Worm (Caenorhabditis elegans) whole organism, young adult: ENCODE results near the gene moc-5.

Experiments
- B0019.2 ChIP-seq: fragments of 200-800 bp; sonication (Bioruptor generic); conservative IDR thresholded peaks from 2 replicates; pipeline ENCODE4 v1.3.6; 2022; ENCODE audit warnings: missing genetic modification reagents, missing genetic modification characterization, missing compliant biosample characterization
- B0336.3 ChIP-seq: fragments of 200-800 bp; sonication (Bioruptor generic); IDR thresholded peaks from 2 replicates; pipeline ENCODE4 v1.3.6; 2022; ENCODE audit warnings: missing genetic modification characterization, missing compliant biosample characterization
- F52B5.7 ChIP-seq: sonication (generic microtip); optimal IDR thresholded peaks from 2 replicates; lab custom pipeline; 2016; ENCODE audit warnings: mild to moderate bottlenecking, missing genetic modification characterization, missing compliant biosample characterization
- T07F8.4 ChIP-seq: sonication (generic microtip); optimal IDR thresholded peaks from 2 replicates; lab custom pipeline; 2016; ENCODE audit warnings: mild to moderate bottlenecking, missing genetic modification characterization, moderate library complexity, missing compliant biosample characterization
- Y56A3A.18 ChIP-seq: fragments of 200-800 bp; sonication (Bioruptor generic); IDR thresholded peaks from 2 replicates; pipeline ENCODE4 v1.3.6; 2022; ENCODE audit warnings: missing genetic modification reagents, missing genetic modification characterization, missing compliant biosample characterization
- ZK185.1 ChIP-seq: sonication (generic microtip); optimal IDR thresholded peaks from 2 replicates; lab custom pipeline; 2016; ENCODE audit warnings: mild to moderate bottlenecking, missing genetic modification characterization, missing compliant biosample characterization; ENCODE audit not compliant: poor library complexity, severe bottlenecking
- ama-1 ChIP-seq, 3 experiments: fragments of 150-350 bp in 1 of 3; sonication (generic microtip) in 2 of 3; optimal IDR thresholded peaks; 2 replicates each; lab custom pipeline; 2014 to 2018; ENCODE audit warnings: missing biosample characterization in 2 of 3, missing genetic modification characterization in 2 of 3, missing genetic modification reagents in 2 of 3
- athp-1 ChIP-seq: sonication (generic microtip); optimal IDR thresholded peaks from 2 replicates; lab custom pipeline; 2017; ENCODE audit warnings: mild to moderate bottlenecking, missing genetic modification characterization, missing compliant biosample characterization
- attf-6 ChIP-seq: fragments of 200-800 bp; sonication (Bioruptor generic); IDR thresholded peaks from 2 replicates; pipeline ENCODE4 v1.3.6; 2022; ENCODE audit warnings: missing genetic modification reagents, missing genetic modification characterization, missing compliant biosample characterization
- ccch-3 ChIP-seq: fragments of 200-800 bp; sonication (Bioruptor generic); optimal IDR thresholded peaks from 2 replicates; lab custom pipeline; 2018; ENCODE audit warnings: mild to moderate bottlenecking, missing genetic modification characterization, missing compliant biosample characterization
- chd-7 ChIP-seq: sonication (generic microtip); optimal IDR thresholded peaks from 2 replicates; lab custom pipeline; 2016; ENCODE audit warnings: mild to moderate bottlenecking, missing genetic modification characterization, moderate library complexity, missing compliant biosample characterization
- dpff-1 ChIP-seq: sonication (generic microtip); optimal IDR thresholded peaks from 2 replicates; lab custom pipeline; 2017; ENCODE audit warnings: mild to moderate bottlenecking, missing genetic modification characterization, missing compliant biosample characterization
- dpl-1 ChIP-seq: fragments of 150-350 bp; optimal IDR thresholded peaks from 2 replicates; lab custom pipeline; 2014; ENCODE audit warnings: missing biosample characterization, missing genetic modification reagents, missing genetic modification characterization
- efl-1 ChIP-seq: fragments of 150-350 bp; optimal IDR thresholded peaks from 2 replicates; lab custom pipeline; 2014; ENCODE audit warnings: missing biosample characterization, missing genetic modification reagents, missing genetic modification characterization
- egrh-3 ChIP-seq: fragments of 200-800 bp; sonication (Bioruptor generic); IDR thresholded peaks from 2 replicates; pipeline ENCODE4 v1.3.6; 2022; ENCODE audit warnings: missing genetic modification reagents, missing genetic modification characterization, missing compliant biosample characterization
- ekl-4 ChIP-seq: fragments of 200-800 bp; sonication (Bioruptor generic); IDR thresholded peaks from 2 replicates; pipeline ENCODE4 v1.3.6; 2022; ENCODE audit warnings: missing genetic modification reagents, missing genetic modification characterization, missing compliant biosample characterization
- fkh-3 ChIP-seq: sonication (generic microtip); optimal IDR thresholded peaks from 2 replicates; lab custom pipeline; 2016; ENCODE audit warnings: mild to moderate bottlenecking, missing genetic modification characterization, missing compliant biosample characterization
- gei-17 ChIP-seq: fragments of 200-800 bp; sonication (Bioruptor generic); optimal IDR thresholded peaks from 2 replicates; lab custom pipeline; 2018; ENCODE audit warnings: mild to moderate bottlenecking, missing genetic modification characterization, missing compliant biosample characterization
- hlh-12 ChIP-seq: sonication (generic microtip); optimal IDR thresholded peaks from 2 replicates; lab custom pipeline; 2016; ENCODE audit warnings: missing genetic modification characterization, missing compliant biosample characterization
- hmg-20 ChIP-seq: fragments of 200-800 bp; sonication (Bioruptor generic); IDR thresholded peaks from 2 replicates; pipeline ENCODE4 v1.3.6; 2022; ENCODE audit warnings: missing genetic modification reagents, missing genetic modification characterization, missing compliant biosample characterization
- lin-40 ChIP-seq: sonication (generic microtip); optimal IDR thresholded peaks from 2 replicates; lab custom pipeline; 2016; ENCODE audit warnings: missing genetic modification characterization, mild to moderate bottlenecking, missing compliant biosample characterization, missing genotype, missing genetic modification reagents
- lir-1 ChIP-seq: fragments of 200-800 bp; sonication (Bioruptor generic); conservative IDR thresholded peaks from 2 replicates; pipeline ENCODE4 v1.3.6; 2022; ENCODE audit warnings: missing genetic modification reagents, missing genetic modification characterization, missing compliant biosample characterization
- lsl-1 ChIP-seq: fragments of 200-800 bp; sonication (Bioruptor generic); optimal IDR thresholded peaks from 2 replicates; lab custom pipeline; 2018; ENCODE audit warnings: mild to moderate bottlenecking, missing genetic modification characterization, moderate library complexity, missing compliant biosample characterization
- madf-10 ChIP-seq: sonication (generic microtip); optimal IDR thresholded peaks from 2 replicates; lab custom pipeline; 2016; ENCODE audit warnings: mild to moderate bottlenecking, missing genetic modification characterization, missing compliant biosample characterization
- madf-3 ChIP-seq: fragments of 200-800 bp; sonication (Bioruptor generic); IDR thresholded peaks from 2 replicates; pipeline ENCODE4 v1.3.6; 2022; ENCODE audit warnings: missing genetic modification reagents, missing genetic modification characterization, missing compliant biosample characterization
- madf-6 ChIP-seq: fragments of 200-800 bp; sonication (Bioruptor generic); IDR thresholded peaks from 2 replicates; pipeline ENCODE4 v1.3.6; 2022; ENCODE audit warnings: missing genetic modification reagents, missing genetic modification characterization, missing compliant biosample characterization
- mcd-1 ChIP-seq: fragments of 200-800 bp; sonication (Bioruptor generic); IDR thresholded peaks from 2 replicates; pipeline ENCODE4 v1.3.6; 2022; ENCODE audit warnings: missing genetic modification reagents, missing genetic modification characterization, missing compliant biosample characterization
- mes-4 ChIP-seq: sonication (generic microtip); optimal IDR thresholded peaks from 2 replicates; lab custom pipeline; 2016; ENCODE audit warnings: missing genotype, missing genetic modification characterization, missing compliant biosample characterization
- mxl-1 ChIP-seq: sonication (generic microtip); optimal IDR thresholded peaks from 2 replicates; lab custom pipeline; 2016; ENCODE audit warnings: missing genetic modification characterization, missing compliant biosample characterization
- nfya-1 ChIP-seq: sonication (generic microtip); optimal IDR thresholded peaks from 2 replicates; lab custom pipeline; 2017; ENCODE audit warnings: antibody characterized with exemption, missing compliant biosample characterization, missing genetic modification characterization, borderline replicate concordance; ENCODE audit not compliant: insufficient read depth
- nhr-27 ChIP-seq: fragments of 200-800 bp; sonication (Bioruptor generic); optimal IDR thresholded peaks from 2 replicates; lab custom pipeline; 2018; ENCODE audit warnings: mild to moderate bottlenecking, missing genetic modification characterization, moderate library complexity, missing compliant biosample characterization
- nhr-80 ChIP-seq: sonication (generic microtip); optimal IDR thresholded peaks from 2 replicates; lab custom pipeline; 2016; ENCODE audit warnings: missing genetic modification characterization, missing compliant biosample characterization
- nhr-90 ChIP-seq: sonication (generic microtip); optimal IDR thresholded peaks from 2 replicates; lab custom pipeline; 2016; ENCODE audit warnings: missing genotype, mild to moderate bottlenecking, missing genetic modification characterization, missing compliant biosample characterization
- rcor-1 ChIP-seq: fragments of 200-800 bp; sonication (Bioruptor generic); IDR thresholded peaks from 2 replicates; pipeline ENCODE4 v1.3.6; 2022; ENCODE audit warnings: missing genetic modification reagents, missing genetic modification characterization, missing compliant biosample characterization
- tbp1 ChIP-seq: fragments of 200-800 bp; sonication (Bioruptor generic); optimal IDR thresholded peaks from 2 replicates; lab custom pipeline; 2018; ENCODE audit warnings: mild to moderate bottlenecking, missing genetic modification characterization, missing compliant biosample characterization
- tbx-9 ChIP-seq: sonication (generic microtip); optimal IDR thresholded peaks from 2 replicates; lab custom pipeline; 2016; ENCODE audit warnings: borderline replicate concordance, missing genetic modification characterization, inconsistent platforms, missing compliant biosample characterization
- tlf-1 ChIP-seq: fragments of 200-800 bp; sonication (Bioruptor generic); optimal IDR thresholded peaks from 2 replicates; lab custom pipeline; 2018; ENCODE audit warnings: mild to moderate bottlenecking, missing genetic modification characterization, missing compliant biosample characterization
- xnd-1 ChIP-seq: sonication (generic microtip); optimal IDR thresholded peaks from 2 replicates; lab custom pipeline; 2016; ENCODE audit warnings: missing genotype, missing genetic modification reagents, missing genetic modification characterization, missing compliant biosample characterization
- ztf-18 ChIP-seq: sonication (generic microtip); optimal IDR thresholded peaks from 2 replicates; lab custom pipeline; 2016; ENCODE audit warnings: missing genotype, mild to moderate bottlenecking, missing genetic modification characterization, missing compliant biosample characterization
- ztf-25 ChIP-seq: fragments of 200-800 bp; sonication (Bioruptor generic); IDR thresholded peaks from 2 replicates; pipeline ENCODE4 v1.3.6; 2022; ENCODE audit warnings: missing genetic modification reagents, missing genetic modification characterization, missing compliant biosample characterization
- ztf-26 ChIP-seq: sonication (generic microtip); optimal IDR thresholded peaks from 2 replicates; lab custom pipeline; 2017; ENCODE audit warnings: missing genetic modification characterization, missing compliant biosample characterization
- ztf-6 ChIP-seq: fragments of 200-800 bp; sonication (Bioruptor generic); IDR thresholded peaks from 2 replicates; pipeline ENCODE4 v1.3.6; 2022; ENCODE audit warnings: missing genetic modification reagents, missing genetic modification characterization, missing compliant biosample characterization

moc-5 gene

DNA sequence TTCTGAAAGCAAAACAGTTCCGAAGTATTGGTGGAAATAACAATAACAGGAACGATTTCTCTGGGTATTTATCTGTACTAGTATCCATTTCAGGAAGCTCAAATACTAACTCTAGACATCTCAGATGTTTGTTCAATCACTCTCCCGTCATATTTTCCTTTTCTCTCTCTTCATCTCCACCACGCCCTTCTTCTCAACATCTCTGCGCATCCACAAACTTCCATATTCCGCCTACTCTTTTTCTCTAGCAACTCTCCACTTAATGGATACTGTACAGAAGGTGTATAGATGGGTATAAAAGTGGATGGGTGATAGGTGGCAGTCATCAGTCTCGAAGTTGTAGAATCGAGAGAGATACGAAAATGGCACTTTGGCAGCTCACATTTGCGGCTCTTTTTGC is 18.6 kb upstream of the moc-5 start, which contains the start of gene gpx-5:
gpx-5 (plus strand) TSS at position 336 of the 400 bp plus-strand sequence.
- no peak for TF ChIP-seq dpff-1
- no peak for TF ChIP-seq gei-17
- TF ChIP-seq rcor-1 (GFP tag; lab: Robert Waterston, UW): no peak
- no peak for TF ChIP-seq tbp1 (GFP tag; lab: Kevin White, UChicago)
- no peak for TF ChIP-seq ccch-3
- TF ChIP-seq ZK185.1 (tag; lab: Kevin White, UChicago): no peak
- no peak for TF ChIP-seq hmg-20 (GFP tag; lab: Robert Waterston, UW)
- no peak for TF ChIP-seq mxl-1
- TF ChIP-seq T07F8.4 (tag; lab: Kevin White, UChicago): no peak
- no peak for TF ChIP-seq nfya-1 (tag; lab: Kevin White, UChicago)
- no peak for TF ChIP-seq madf-3 (GFP tag; lab: Robert Waterston, UW)
- no peak for TF ChIP-seq chd-7 (tag; lab: Kevin White, UChicago)
- no peak for TF ChIP-seq F52B5.7 (tag; lab: Kevin White, UChicago)
- no peak for TF ChIP-seq egrh-3 (GFP tag; lab: Robert Waterston, UW)
- TF ChIP-seq lir-1 (GFP tag; lab: Robert Waterston, UW): no peak
- TF ChIP-seq ztf-6: no peak
- TF ChIP-seq tbx-9 (tag; lab: Kevin White, UChicago): no peak

DNA sequence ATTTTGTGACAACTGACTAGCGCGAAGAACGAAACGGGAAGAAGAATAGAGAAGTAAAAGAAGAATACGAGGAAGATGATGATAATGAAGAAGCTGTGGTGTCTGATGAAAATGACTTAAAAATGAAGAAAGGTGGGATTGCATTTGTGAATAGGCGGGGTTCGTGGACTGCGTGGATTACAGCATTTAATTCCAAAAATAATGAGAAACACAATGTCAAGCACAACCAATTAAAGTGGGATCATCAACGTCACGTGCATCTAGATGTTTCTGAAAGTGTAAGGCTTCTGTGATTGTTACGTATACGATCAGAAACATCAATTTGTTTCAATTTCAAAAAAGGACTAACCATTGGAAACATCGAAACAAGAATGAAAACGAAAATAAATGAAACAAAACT is 11.1 kb upstream of the moc-5 start, which contains the start of gene glb-17:
glb-17 (minus strand) TSS at position 101 of the 400 bp plus-strand sequence.
- TF ChIP-seq lir-1 (GFP tag; lab: Robert Waterston, UW) (no peak), mes-4 (tag; lab: Kevin White, UChicago) (no peak), ztf-25 (no peak), athp-1 (no peak), B0336.3 (GFP tag; lab: Robert Waterston, UW) (no peak), efl-1 (GFP tag; lab: Kevin White, UChicago) (no peak), nhr-27 (tag; lab: Kevin White, UChicago) (no peak), ztf-26 (tag; lab: Kevin White, UChicago) (no peak), nhr-90 (tag; lab: Kevin White, UChicago) (no peak), ztf-18 (tag; lab: Kevin White, UChicago) (no peak), xnd-1 (no peak)

DNA sequence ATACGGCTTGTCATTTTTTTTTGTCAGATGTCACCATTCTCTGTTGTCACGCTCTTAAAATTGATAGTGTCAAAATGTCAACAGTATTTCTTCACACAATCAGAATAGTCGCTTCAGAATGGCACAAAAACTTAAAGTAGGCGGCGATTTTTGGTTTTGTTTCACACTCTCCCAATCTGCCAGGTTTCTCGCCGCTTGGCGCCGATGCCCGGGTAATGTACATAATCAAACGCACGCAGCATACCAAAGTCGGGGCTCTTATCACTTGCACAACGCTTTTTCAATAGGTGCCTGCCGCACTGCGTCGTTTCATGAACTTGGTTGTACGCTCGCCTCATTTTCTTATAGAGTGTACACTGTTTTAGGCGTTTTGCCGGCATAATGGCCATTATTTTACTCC is 2.8 kb upstream of the moc-5 start:
- TF ChIP-seq nhr-80 (tag; lab: Kevin White, UChicago) (peak; percentile 91), ekl-4 (GFP tag; lab: Robert Waterston, UW) (no peak), B0019.2 (GFP tag; lab: Robert Waterston, UW) (no peak)

DNA sequence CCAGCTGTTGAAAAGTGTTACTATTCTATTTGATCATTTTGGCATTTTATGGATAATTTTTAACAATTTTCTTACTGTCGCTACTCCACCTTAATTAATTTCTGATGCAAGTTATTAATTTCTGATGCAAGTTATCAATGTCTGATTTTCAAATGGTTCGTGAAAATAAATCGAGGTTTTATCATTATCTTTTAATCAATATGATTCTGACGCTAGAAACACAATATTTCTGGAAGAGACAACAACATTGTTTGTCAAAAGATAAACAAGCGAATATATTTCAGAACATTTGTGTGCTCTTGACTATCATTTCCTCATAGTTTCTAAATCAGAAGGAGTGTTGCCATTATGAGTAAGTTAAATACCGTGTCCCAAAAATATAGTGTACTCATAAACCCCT is 648 bp upstream of the moc-5 start, which contains the start of gene F49E2.2:
F49E2.2 (plus strand) TSS at position 301 of the 400 bp plus-strand sequence.
- no peak for TF ChIP-seq tlf-1 (GFP tag; lab: Kevin White, UChicago)

DNA sequence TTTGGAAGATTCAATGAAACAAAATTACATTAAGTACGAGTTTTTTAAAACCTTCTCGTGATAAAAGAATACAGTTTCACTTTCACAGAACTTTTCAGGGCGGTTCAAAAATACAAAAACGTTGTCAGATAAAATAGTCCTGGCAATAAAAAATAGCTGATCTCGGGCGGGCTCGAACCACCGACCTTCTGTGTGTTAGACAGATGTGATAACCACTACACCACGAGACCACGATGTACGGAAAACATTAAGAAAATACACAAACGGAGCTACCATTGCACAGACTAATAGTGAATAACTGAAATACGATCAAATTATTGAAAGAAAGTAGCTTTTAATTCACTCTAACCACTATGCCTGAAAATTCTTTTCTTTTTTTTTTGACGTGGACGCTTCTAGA is 4.8 kb downstream of the moc-5 start:
- TF ChIP-seq nhr-90 (tag; lab: Kevin White, UChicago): peak; percentile 40
- peak; percentile 54 for TF ChIP-seq F52B5.7 (tag; lab: Kevin White, UChicago)
- TF ChIP-seq ama-1 (optimal IDR thresholded peaks at IDR 0.05; lab: Kevin White, UChicago): no peak
- TF ChIP-seq ama-1 (GFP tag; optimal IDR thresholded peaks at IDR 0.05; lab: Kevin White, UChicago): peak in 1 of 2 experiments; percentile 40
- peak; percentile 35 for TF ChIP-seq madf-10 (tag; lab: Kevin White, UChicago)
- TF ChIP-seq madf-6: no peak
- TF ChIP-seq fkh-3 (tag; lab: Kevin White, UChicago): no peak
- no peak for TF ChIP-seq hlh-12 (tag; lab: Kevin White, UChicago)
- 0 out of 2 replicates have a peak, but pooled peaks have one; percentile 79 for TF ChIP-seq ztf-6
- TF ChIP-seq mcd-1 (GFP tag; lab: Robert Waterston, UW): no peak
- no peak for TF ChIP-seq dpl-1 (GFP tag; lab: Kevin White, UChicago)
- TF ChIP-seq lin-40 (tag; lab: Kevin White, UChicago): peak; percentile 9
- 0 out of 2 replicates have a peak, but pooled peaks have one; percentile 45 for TF ChIP-seq B0336.3 (GFP tag; lab: Robert Waterston, UW)
- peak; percentile 63; the same call in 1 of the 2 replicates for TF ChIP-seq Y56A3A.18 (GFP tag; lab: Robert Waterston, UW)
- TF ChIP-seq lsl-1: no peak
- TF ChIP-seq ztf-26 (tag; lab: Kevin White, UChicago): peak; percentile 44
- peak; percentile 60; the same call in 1 of the 2 replicates for TF ChIP-seq madf-3 (GFP tag; lab: Robert Waterston, UW)
- no peak for TF ChIP-seq attf-6 (GFP tag; lab: Robert Waterston, UW)
